Worm (Caenorhabditis elegans): ENCODE measurements around the gene K04F1.8.
A peak's percentile ranks its signal among the peaks of the same experiment; 100 is the strongest.

Gene K04F1.8

DNA sequence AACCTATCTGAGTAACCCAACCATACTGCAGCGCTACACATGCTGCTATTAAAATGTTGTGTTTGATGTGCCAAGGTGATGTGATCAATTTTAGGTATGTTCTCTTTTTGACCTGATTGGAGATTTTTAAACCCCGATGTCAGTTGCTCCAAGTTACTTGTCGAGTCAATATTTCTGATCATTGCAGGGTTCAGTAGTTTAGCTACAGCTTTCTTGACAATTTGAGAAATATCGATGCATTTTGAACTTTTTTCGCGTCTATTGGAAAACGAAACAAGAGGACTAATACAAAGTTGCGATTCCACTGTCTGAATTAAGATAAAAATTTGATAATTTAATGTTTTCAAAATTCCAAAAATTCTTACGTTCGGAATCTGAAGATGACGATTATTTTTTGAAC, 43.6 kb upstream of the K04F1.8 start (continued):
- TF ChIP-seq ztf-25 (GFP tag; IDR thresholded peaks at IDR 0.05) (no peak), efl-1 (GFP tag; optimal IDR thresholded peaks at IDR 0.05) (no peak), B0035.1 (tag; optimal IDR thresholded peaks at IDR 0.05) (no peak), chd-7 (tag; optimal IDR thresholded peaks at IDR 0.05) (no peak)

DNA sequence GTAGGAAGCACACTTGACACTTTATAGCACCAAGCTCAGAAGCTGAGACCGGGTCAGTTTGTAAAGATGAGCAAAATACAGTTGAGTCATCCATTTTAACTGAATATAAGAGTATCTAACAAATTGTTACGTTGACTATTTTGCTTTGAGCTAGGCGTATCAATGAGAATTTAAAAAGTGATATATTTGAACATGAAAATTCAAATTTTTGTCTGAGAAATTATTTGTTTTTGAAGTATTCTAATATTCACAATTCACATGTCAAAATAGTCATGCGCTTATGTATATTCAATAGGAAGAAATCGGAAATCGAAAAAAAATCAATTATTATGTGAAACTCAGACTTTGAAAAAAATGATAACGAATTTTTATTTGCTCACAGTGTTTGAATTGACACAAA, 42.7 kb upstream of the K04F1.8 start, which contains the start of gene nhr-110:
nhr-110 (minus strand) TSS at position 101 of the 400 bp plus-strand sequence.
- no peak for TF ChIP-seq C06A6.2 (GFP tag; conservative IDR thresholded peaks at IDR 0.05)
- TF ChIP-seq ceh-27 (GFP tag; optimal IDR thresholded peaks at IDR 0.05) = no peak
- TF ChIP-seq F39B2.1 (GFP tag; IDR thresholded peaks at IDR 0.05) = no peak
- no peak for TF ChIP-seq Y53F4B.3 (GFP tag; IDR thresholded peaks at IDR 0.05)
- no peak for TF ChIP-seq lin-26 (GFP tag; IDR thresholded peaks at IDR 0.05)
- TF ChIP-seq ceh-40 (GFP tag; IDR thresholded peaks at IDR 0.05) = no peak
- TF ChIP-seq B0035.1 (tag; optimal IDR thresholded peaks at IDR 0.05) = no peak
- no peak for TF ChIP-seq F33H1.4 (GFP tag; IDR thresholded peaks at IDR 0.05)
- no peak for TF ChIP-seq B0261.1 (tag; optimal IDR thresholded peaks at IDR 0.05)
- no peak for TF ChIP-seq tbp1 (GFP tag; optimal IDR thresholded peaks at IDR 0.05)
- no peak for TF ChIP-seq hsf-1 (GFP tag; IDR thresholded peaks at IDR 0.05)
- no peak for TF ChIP-seq let-526 (GFP tag; IDR thresholded peaks at IDR 0.05)
- no peak for TF ChIP-seq ztf-18 (tag; optimal IDR thresholded peaks at IDR 0.05)
- no peak for TF ChIP-seq F22D6.2 (tag; optimal IDR thresholded peaks at IDR 0.05)

DNA sequence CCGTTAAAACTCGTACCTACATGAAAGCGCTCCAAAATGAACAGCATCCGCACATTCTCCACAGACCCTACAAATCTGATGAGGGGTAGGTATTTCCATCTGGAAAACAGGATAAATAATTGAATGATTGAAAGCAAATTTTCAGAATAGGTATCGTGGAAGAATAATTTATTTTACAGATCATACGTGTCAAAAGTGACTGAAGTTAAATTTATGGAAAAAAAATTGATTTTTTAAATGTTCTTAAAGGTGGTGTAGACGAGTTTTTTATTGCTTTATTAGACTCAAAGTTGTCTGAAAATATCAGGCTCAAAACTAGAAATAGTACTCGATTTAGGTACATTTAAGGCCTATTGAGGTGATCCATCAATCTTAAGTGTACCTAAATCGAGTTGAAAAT, 40.3 kb upstream of the K04F1.8 start, which contains the start of gene nhr-237:
nhr-237 (minus strand) TSS at position 101 of the 400 bp plus-strand sequence.
- TF ChIP-seq attf-5 (GFP tag; optimal IDR thresholded peaks at IDR 0.05) (no peak), xnd-1 (tag; optimal IDR thresholded peaks at IDR 0.05) (no peak), hmg-1.2 (GFP tag; IDR thresholded peaks at IDR 0.05) (no peak), ceh-91 (GFP tag; IDR thresholded peaks at IDR 0.05) (no peak), ztf-6 (GFP tag; IDR thresholded peaks at IDR 0.05) (no peak), rec-8 (tag; optimal IDR thresholded peaks at IDR 0.05) (no peak), dox-1 (GFP tag; IDR thresholded peaks at IDR 0.05) (no peak), F39B2.1 (GFP tag; IDR thresholded peaks at IDR 0.05) (no peak), repo-1 (tag; optimal IDR thresholded peaks at IDR 0.05) (no peak)

DNA sequence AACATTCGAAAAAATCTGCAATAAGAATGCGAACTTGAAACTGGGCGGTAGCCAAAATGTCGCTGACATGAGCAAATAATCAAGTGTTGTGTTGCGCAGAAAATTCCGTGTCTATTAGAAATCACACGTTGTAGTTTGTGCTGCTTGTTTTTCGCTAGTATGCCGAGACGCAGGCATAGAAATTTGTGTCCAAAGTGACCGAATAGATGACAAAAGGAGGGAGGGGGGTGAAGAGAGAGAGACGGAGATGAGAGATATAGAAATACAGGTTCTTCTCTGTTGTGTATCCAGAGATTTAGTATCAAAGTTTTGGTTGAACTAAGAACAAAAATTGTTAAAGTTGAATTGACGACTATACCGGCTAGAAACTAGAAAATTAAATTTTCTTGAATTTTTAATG, 39.7 kb upstream of the K04F1.8 start:
- TF ChIP-seq repo-1 (tag; optimal IDR thresholded peaks at IDR 0.05) = no peak
- 0 out of 2 replicates have a peak, but pooled peaks have one; percentile 25 for TF ChIP-seq Y53G8AR.9 (GFP tag; conservative IDR thresholded peaks at IDR 0.05)
- no peak for TF ChIP-seq F55B11.4 (tag; optimal IDR thresholded peaks at IDR 0.05; ENCODE audit: borderline replicate concordance, insufficient read depth)
- no peak for TF ChIP-seq xnd-1 (tag; optimal IDR thresholded peaks at IDR 0.05)
- TF ChIP-seq lin-26 (GFP tag; IDR thresholded peaks at IDR 0.05) = peak; percentile 40; the same call in 1 of the 2 replicates
- TF ChIP-seq lin-40 (tag; optimal IDR thresholded peaks at IDR 0.05) = peak; percentile 22

ce11 chrV:1629329-1629728, 37.7 kb upstream of the K04F1.8 start, which contains the start of gene nhr-238:
Gene nhr-238, minus strand, starts transcription at chrV:1629432.
- TF ChIP-seq B0035.1 (tag; optimal IDR thresholded peaks at IDR 0.05) = no peak
- no peak for TF ChIP-seq F23B12.7 (tag; optimal IDR thresholded peaks at IDR 0.05; ENCODE audit: insufficient read depth)
- TF ChIP-seq hsf-1 (GFP tag; IDR thresholded peaks at IDR 0.05) = no peak
- TF ChIP-seq D2030.7 (GFP tag; IDR thresholded peaks at IDR 0.05) = no peak
- TF ChIP-seq efl-1 (GFP tag; optimal IDR thresholded peaks at IDR 0.05) = no peak
- no peak for TF ChIP-seq tlf-1 (GFP tag; optimal IDR thresholded peaks at IDR 0.05)
- no peak for TF ChIP-seq let-607 (tag; optimal IDR thresholded peaks at IDR 0.05)
- TF ChIP-seq F49E8.2 (tag; optimal IDR thresholded peaks at IDR 0.05; ENCODE audit: insufficient read depth) = no peak
- TF ChIP-seq Y67H2A.10 (GFP tag; conservative IDR thresholded peaks at IDR 0.05) = no peak
- TF ChIP-seq madf-8 (GFP tag; conservative IDR thresholded peaks at IDR 0.05) = no peak
- TF ChIP-seq ceh-79 (tag; optimal IDR thresholded peaks at IDR 0.05) = no peak
- TF ChIP-seq nfya-2 (GFP tag; IDR thresholded peaks at IDR 0.05) = no peak
- TF ChIP-seq snpc-3.4 (tag; optimal IDR thresholded peaks at IDR 0.05) = no peak
- TF ChIP-seq lsl-1 (GFP tag; optimal IDR thresholded peaks at IDR 0.05) = no peak
